Fruit fly (Drosophila melanogaster): Measurements from ENCODE around the gene wac.
A peak's percentile ranks its signal among the peaks of the same experiment; 100 is the strongest.

The wac gene

DNA sequence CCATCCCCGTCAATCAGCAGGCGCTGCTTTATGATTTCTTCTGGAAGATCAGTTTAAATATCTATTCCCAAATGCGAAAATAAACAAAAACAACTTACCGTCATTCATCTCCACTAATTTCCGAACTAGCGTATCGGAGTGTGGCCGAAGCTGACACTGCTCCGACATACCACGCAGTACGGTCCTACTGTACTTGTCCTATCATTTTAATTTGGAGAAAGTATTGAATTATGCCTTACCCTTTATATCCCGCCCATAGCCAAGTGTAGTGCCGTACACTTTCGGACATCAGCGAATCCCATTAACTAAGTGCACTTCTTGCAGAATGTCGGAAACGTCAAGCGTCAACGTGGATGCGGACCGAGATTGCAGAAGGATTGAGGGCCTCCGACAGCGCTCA lies 45.5 kb upstream of the wac start, which contains the start of the genes thoc7 and Dis3l2 (continued):
- TF ChIP-seq amos (GFP tag; IDR thresholded peaks at IDR 0.05; ENCODE audit: partially characterized antibody) (peak; percentile 29; the same call in 1 of the 2 replicates), disco-r (GFP tag; optimal IDR thresholded peaks at IDR 0.05) (no peak), CG14710 (tag; optimal IDR thresholded peaks at IDR 0.05) (peak; percentile 16), pzg (GFP tag; optimal IDR thresholded peaks at IDR 0.05) (peak; percentile 61), croc (GFP tag; conservative IDR thresholded peaks at IDR 0.05) (no peak), CG1792 (GFP tag; optimal IDR thresholded peaks at IDR 0.05) (no peak), BEAF-32 (GFP tag; optimal IDR thresholded peaks at IDR 0.05) (peak; percentile 24), eyg (GFP tag; optimal IDR thresholded peaks at IDR 0.05) (no peak)

DNA sequence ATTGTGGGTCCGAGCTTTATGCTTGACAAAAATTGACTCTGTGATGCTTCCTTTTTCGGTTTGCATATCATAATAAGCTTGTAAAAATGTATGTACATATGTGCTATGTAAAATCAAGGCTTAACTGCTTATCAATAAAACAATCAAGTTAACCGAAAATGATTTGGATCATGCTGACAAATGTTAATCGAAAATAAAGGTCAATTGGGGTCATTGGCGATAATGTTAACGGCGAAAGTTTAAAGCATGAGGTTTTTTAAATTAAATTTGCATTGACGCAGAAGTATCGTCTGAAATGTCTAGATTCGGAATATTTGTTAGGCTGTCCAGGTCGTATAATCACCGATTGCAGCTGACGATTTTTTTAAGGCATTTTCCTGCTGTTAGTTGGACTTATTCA lies 41.7 kb upstream of the wac start, which contains the start of gene Kaz1-ORFB:
Kaz1-ORFB (plus strand) TSS at position 301 of the 400 bp plus-strand sequence.
- no peak for TF ChIP-seq wor (GFP tag; IDR thresholded peaks at IDR 0.05)
- TF ChIP-seq CG13894 (tag; optimal IDR thresholded peaks at IDR 0.05), result no peak
- TF ChIP-seq Rfx (GFP tag; IDR thresholded peaks at IDR 0.05), result no peak
- TF ChIP-seq CG4854 (GFP tag; optimal IDR thresholded peaks at IDR 0.05), result no peak
- no peak for TF ChIP-seq CG12659 (GFP tag; optimal IDR thresholded peaks at IDR 0.05)
- TF ChIP-seq dati (GFP tag; IDR thresholded peaks at IDR 0.05), result no peak
- TF ChIP-seq dimm (GFP tag; IDR thresholded peaks at IDR 0.05), result no peak
- no peak for TF ChIP-seq Mad (GFP tag; optimal IDR thresholded peaks at IDR 0.05)

DNA sequence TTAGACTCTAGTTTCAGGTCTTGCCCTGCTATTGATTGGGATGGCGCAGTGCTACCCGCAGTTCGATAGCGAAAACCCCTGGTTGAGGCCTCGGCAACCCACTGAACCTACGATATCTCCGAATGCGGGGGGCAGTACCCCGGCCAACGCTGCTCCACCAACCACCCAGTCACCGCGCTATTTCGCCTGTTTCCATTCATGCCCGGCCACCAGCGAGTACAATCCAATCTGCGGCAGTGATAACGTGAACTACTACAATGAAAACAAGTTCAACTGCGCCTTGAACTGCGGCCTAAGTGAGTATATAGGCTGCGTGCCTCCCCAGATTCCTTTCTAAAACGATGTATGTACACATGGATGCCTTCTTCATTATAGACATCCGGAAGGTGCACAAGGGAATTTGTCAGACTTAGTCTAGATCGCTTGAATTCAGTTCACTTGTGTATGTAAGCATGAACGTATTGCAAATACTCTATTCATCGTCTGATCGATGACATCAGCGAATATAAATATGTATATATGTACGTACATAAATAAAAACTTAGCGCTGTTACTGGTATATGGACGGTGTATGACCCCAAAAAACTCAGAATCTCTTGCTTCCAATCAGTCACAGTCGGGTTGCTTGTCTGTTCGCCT lies 40.4 kb upstream of the wac start, which contains the start of gene CG13877:
CG13877 (plus strand) TSS at position 589 of the 639 bp plus-strand sequence.
- TF ChIP-seq gfzf (GFP tag; optimal IDR thresholded peaks at IDR 0.05) (no peak), CG3163 (GFP tag; optimal IDR thresholded peaks at IDR 0.05) (no peak), ken (GFP tag; IDR thresholded peaks at IDR 0.05) (no peak), CG34376 (GFP tag; optimal IDR thresholded peaks at IDR 0.05) (peak; percentile 11), sug (tag; optimal IDR thresholded peaks at IDR 0.05) (peak; percentile 79), mirr (GFP tag; optimal IDR thresholded peaks at IDR 0.05) (no peak), BtbVII (GFP tag; optimal IDR thresholded peaks at IDR 0.05) (no peak), cwo (GFP tag; optimal IDR thresholded peaks at IDR 0.05) (no peak), CG13123 (GFP tag; optimal IDR thresholded peaks at IDR 0.05) (no peak), Hr39 (optimal IDR thresholded peaks at IDR 0.05) (no peak), CG11085 (GFP tag; IDR thresholded peaks at IDR 0.05) (no peak), CG14667 (GFP tag; IDR thresholded peaks at IDR 0.05) (no peak), Med (GFP tag) (peak; percentile 6), mld (GFP tag; IDR thresholded peaks at IDR 0.05; ENCODE audit: partially characterized antibody) (no peak)

DNA sequence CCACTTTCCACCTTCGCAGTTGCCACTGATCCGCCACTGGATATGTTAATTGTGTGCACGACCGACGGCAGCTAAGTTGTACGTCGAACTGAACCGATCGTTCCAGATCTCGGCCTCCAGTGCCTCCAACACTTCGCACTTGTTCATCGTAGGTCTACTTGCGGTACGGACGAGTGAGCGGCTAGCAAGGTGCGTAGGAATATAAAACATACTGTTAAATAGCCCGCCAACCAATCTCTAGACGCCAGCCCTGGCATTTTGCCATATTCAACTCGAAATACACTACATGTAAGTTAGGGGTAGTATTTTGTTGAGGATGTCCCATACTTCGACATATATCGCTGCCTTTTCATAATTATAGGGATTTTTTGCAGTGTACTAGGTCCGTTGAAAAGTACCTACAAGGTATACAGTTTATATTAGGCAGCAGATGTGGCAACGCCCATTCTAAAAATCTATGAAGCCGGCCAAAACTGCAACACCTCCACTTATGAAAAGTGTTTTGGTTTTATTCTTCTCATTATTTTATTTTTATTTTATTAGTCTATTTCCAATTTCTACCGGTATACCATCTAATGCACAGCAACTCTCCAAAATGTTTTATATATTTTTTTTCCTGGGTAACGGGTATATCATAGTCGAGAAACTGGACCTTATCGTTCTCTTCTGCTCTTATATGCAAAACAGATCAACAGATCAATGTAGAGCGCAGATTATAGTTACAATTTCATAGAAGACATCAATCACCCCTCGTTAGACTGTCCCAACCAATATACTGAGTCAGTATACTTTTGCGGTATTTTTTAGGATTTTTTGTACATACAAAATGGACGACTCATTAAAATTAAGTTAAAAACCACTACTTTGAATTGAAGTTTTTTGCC lies 34.7 kb upstream of the wac start, which contains the start of the genes pyx and CG33229:
pyx (minus strand) TSS at position 51 of the 884 bp plus-strand sequence.
CG33229 (plus strand) TSS at position 834 of the 884 bp plus-strand sequence.
- TF ChIP-seq fu2 (GFP tag; optimal IDR thresholded peaks at IDR 0.05), result peak; percentile 89
- TF ChIP-seq insv (GFP tag; optimal IDR thresholded peaks at IDR 0.05), result peak in 1 of 2 experiments; percentile 57
- TF ChIP-seq CG42726 (GFP tag; IDR thresholded peaks at IDR 0.05; ENCODE audit: partially characterized antibody), result no peak
- TF ChIP-seq corto (GFP tag; optimal IDR thresholded peaks at IDR 0.05), result no peak
- peak; percentile 92 for TF ChIP-seq sug (tag; optimal IDR thresholded peaks at IDR 0.05)
- peak; percentile 86 for TF ChIP-seq al (GFP tag; IDR thresholded peaks at IDR 0.05)
- TF ChIP-seq CG10209 (GFP tag; optimal IDR thresholded peaks at IDR 0.05), result peak; percentile 85
- TF ChIP-seq knrl (GFP tag; IDR thresholded peaks at IDR 0.05; ENCODE audit: partially characterized antibody), result no peak
- peak; percentile 72 for TF ChIP-seq oc (tag; optimal IDR thresholded peaks at IDR 0.05)
- TF ChIP-seq toy (GFP tag; IDR thresholded peaks at IDR 0.05), result peak; percentile 55; the same call in 1 of the 2 replicates
- TF ChIP-seq Abd-B (GFP tag; optimal IDR thresholded peaks at IDR 0.05), result peak; percentile 91
- peak; percentile 71 for TF ChIP-seq CG13624 (GFP tag; optimal IDR thresholded peaks at IDR 0.05)
- TF ChIP-seq seq (GFP tag; IDR thresholded peaks at IDR 0.05), result peak; percentile 71; the same call in 1 of the 2 replicates
- TF ChIP-seq CrebB (tag; optimal IDR thresholded peaks at IDR 0.05), result peak; percentile 14
- peak; percentile 81 for TF ChIP-seq Nf-YC (tag; optimal IDR thresholded peaks at IDR 0.05)

All from whole organism, embryonic.